Worm (Caenorhabditis elegans): Measurements from ENCODE around the gene trpa-1.

The trpa-1 gene

DNA sequence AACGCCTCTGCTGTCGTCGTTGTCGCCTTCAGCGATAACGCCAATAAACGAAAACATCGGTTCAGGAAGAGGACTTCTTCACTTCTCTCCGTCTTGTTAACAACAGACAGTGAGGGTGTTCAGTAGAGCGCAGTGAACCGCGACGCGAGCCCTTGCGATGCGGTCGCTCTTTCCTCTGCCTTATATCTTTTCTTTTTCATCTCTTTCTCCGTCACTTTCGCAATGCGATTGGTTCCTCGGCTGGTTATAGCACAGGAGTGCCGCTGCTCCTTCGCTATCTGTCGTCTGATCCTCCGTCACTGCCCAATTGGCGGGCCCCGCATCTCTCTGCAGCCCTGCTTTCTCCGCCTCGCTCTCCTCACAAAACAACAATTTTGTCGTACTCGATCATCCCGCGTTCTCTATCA, 7.2 kb upstream of the trpa-1 start:
- TF ChIP-seq eyg-1 (tag; optimal IDR thresholded peaks at IDR 0.05) (peak; percentile 59), syd-9 (tag; optimal IDR thresholded peaks at IDR 0.05) (peak; percentile 15), hlh-6 (tag; optimal IDR thresholded peaks at IDR 0.05) (peak; percentile 44), unc-55 (GFP tag; optimal IDR thresholded peaks at IDR 0.05) (peak; percentile 93), gmeb-2 (tag; optimal IDR thresholded peaks at IDR 0.05) (no peak), odd-2 (tag; optimal IDR thresholded peaks at IDR 0.05) (no peak), pat-9 (tag; optimal IDR thresholded peaks at IDR 0.05) (peak; percentile 47), ceh-18 (tag; optimal IDR thresholded peaks at IDR 0.05) (peak; percentile 92), ceh-31 (tag; optimal IDR thresholded peaks at IDR 0.05) (peak; percentile 67), unc-42 (tag; optimal IDR thresholded peaks at IDR 0.05) (peak; percentile 76), ets-4 (tag; optimal IDR thresholded peaks at IDR 0.05) (peak; percentile 10), F13H6.1 (tag; optimal IDR thresholded peaks at IDR 0.05) (peak; percentile 16), pag-3 (tag; optimal IDR thresholded peaks at IDR 0.05; ENCODE audit: borderline replicate concordance) (peak; percentile 57), sdc-2 (tag; optimal IDR thresholded peaks at IDR 0.05) (no peak), dve-1 (tag; optimal IDR thresholded peaks at IDR 0.05) (peak; percentile 61), ceh-24 (tag; optimal IDR thresholded peaks at IDR 0.05) (no peak), Y22D7AL.16 (tag; optimal IDR thresholded peaks at IDR 0.05) (no peak), ceh-14 (tag; optimal IDR thresholded peaks at IDR 0.05) (peak; percentile 36), tbx-2 (tag; optimal IDR thresholded peaks at IDR 0.05) (peak; percentile 89), che-1 (tag; optimal IDR thresholded peaks at IDR 0.05) (no peak), T23F11.4 (GFP tag; optimal IDR thresholded peaks at IDR 0.05) (peak; percentile 7), K09A11.1 (tag; optimal IDR thresholded peaks at IDR 0.05; ENCODE audit: insufficient read depth) (peak; percentile 6), nfya-1 (tag; optimal IDR thresholded peaks at IDR 0.05) (peak; percentile 98), elt-2 (tag; optimal IDR thresholded peaks at IDR 0.05) (peak; percentile 8), ceh-48 (tag; optimal IDR thresholded peaks at IDR 0.05) (peak; percentile 3), ama-1 (optimal IDR thresholded peaks at IDR 0.05) (no peak), ceh-2 (tag; optimal IDR thresholded peaks at IDR 0.05) (no peak), madf-2 (tag; optimal IDR thresholded peaks at IDR 0.05) (no peak), pros-1 (tag; optimal IDR thresholded peaks at IDR 0.05) (no peak), ref-2 (tag; optimal IDR thresholded peaks at IDR 0.05) (peak; percentile 58), dmd-4 (tag; optimal IDR thresholded peaks at IDR 0.05; ENCODE audit: borderline replicate concordance) (peak; percentile 47), ceh-9 (tag; optimal IDR thresholded peaks at IDR 0.05) (no peak), fax-1 (tag; optimal IDR thresholded peaks at IDR 0.05) (peak; percentile 42), ceh-22 (tag; optimal IDR thresholded peaks at IDR 0.05) (no peak), ztf-16 (tag; optimal IDR thresholded peaks at IDR 0.05) (no peak), rnt-1 (tag; optimal IDR thresholded peaks at IDR 0.05) (peak; percentile 84), sox-4 (tag; optimal IDR thresholded peaks at IDR 0.05) (peak; percentile 5), fkh-6 (tag; optimal IDR thresholded peaks at IDR 0.05) (no peak), C08G9.2 (tag; optimal IDR thresholded peaks at IDR 0.05) (peak; percentile 44), ceh-19 (GFP tag; optimal IDR thresholded peaks at IDR 0.05) (peak; percentile 3), pax-1 (tag; optimal IDR thresholded peaks at IDR 0.05) (no peak), pha-4 (tag; optimal IDR thresholded peaks at IDR 0.05) (no peak), fkh-10 (GFP tag; optimal IDR thresholded peaks at IDR 0.05) (no peak), ceh-34 (tag; optimal IDR thresholded peaks at IDR 0.05) (peak; percentile 72)

DNA sequence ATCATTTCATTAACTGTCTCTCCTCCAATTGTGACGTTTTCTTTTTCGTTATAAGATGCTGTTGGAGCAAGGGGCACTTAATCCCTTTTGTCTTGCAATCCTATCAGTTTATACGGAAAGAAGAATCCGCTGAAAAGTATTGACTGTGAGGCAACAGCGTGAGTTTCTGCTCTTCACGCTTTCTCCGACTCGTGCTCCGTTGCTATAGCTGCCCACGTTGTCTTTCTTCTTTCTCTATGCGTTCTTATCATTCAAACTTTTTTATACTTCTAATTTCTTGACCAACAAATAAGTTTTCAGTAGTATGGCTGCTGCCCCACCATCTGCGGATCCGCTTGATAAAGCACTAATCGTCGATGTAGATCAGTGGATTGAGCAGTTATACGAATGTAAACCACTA, 6.2 kb upstream of the trpa-1 start, which contains the start of gene let-92:
Gene let-92 (plus strand): TSS at position 301 of the 400 bp plus-strand sequence.
- TF ChIP-seq tbx-2 (tag; optimal IDR thresholded peaks at IDR 0.05) (no peak), ceh-48 (tag; optimal IDR thresholded peaks at IDR 0.05) (no peak), ceh-31 (tag; optimal IDR thresholded peaks at IDR 0.05) (no peak), pros-1 (tag; optimal IDR thresholded peaks at IDR 0.05) (no peak), K09A11.1 (tag; optimal IDR thresholded peaks at IDR 0.05; ENCODE audit: insufficient read depth) (no peak), Y22D7AL.16 (tag; optimal IDR thresholded peaks at IDR 0.05) (no peak), sdc-2 (tag; optimal IDR thresholded peaks at IDR 0.05) (no peak), hlh-15 (tag; optimal IDR thresholded peaks at IDR 0.05) (no peak), mec-3 (tag; optimal IDR thresholded peaks at IDR 0.05; ENCODE audit: borderline replicate concordance) (no peak), unc-42 (tag; optimal IDR thresholded peaks at IDR 0.05) (no peak)

Data from whole organism, late embryonic.